Fruit fly (Drosophila melanogaster): ENCODE data around the gene CG7724.

- TF ChIP-seq CG8478 (optimal IDR thresholded peaks at IDR 0.05) (no peak), CTCF (optimal IDR thresholded peaks at IDR 0.05) (no peak)
These were observed 6.1 kb upstream of the CG7724 start, which contains the start of gene rogdi for dm6 chr3L:17049314-17049713.

Measured in S2 (cell line).